Fruit fly (Drosophila melanogaster) whole organism, larva: Measurements from ENCODE around the gene CG7276.

Experiments
- noc ChIP-seq: fragments of 200-800 bp; sonication (Bioruptor generic); optimal IDR thresholded peaks from 3 replicates; lab custom pipeline; 2019; ENCODE audit warnings: missing biosample characterization, mild to moderate bottlenecking, missing genetic modification characterization, moderate library complexity

The CG7276 gene

dm6 chr3L:15508233-15508632 lies 10.2 kb downstream of the CG7276 start, which contains the start of gene CG7841:
TSS of gene CG7841 (minus strand) at chr3L:15508252.
- TF ChIP-seq noc = peak; percentile 99

dm6 chr3L:15508750-15509149 lies 10.7 kb downstream of the CG7276 start, which contains the start of gene Z600:
TSS of gene Z600 (plus strand) at chr3L:15509061.
- no peak for TF ChIP-seq noc

dm6 chr3L:15509398-15509797 lies 11.4 kb downstream of the CG7276 start, which contains the start of the genes gdl and gdl-ORF39:
TSS of gene gdl (plus strand) at chr3L:15509445.
TSS of gene gdl-ORF39 (plus strand) at chr3L:15509445.
- no peak for TF ChIP-seq noc

dm6 chr3L:15510787-15511186 lies 12.8 kb downstream of the CG7276 start, which contains the start of gene MsrA:
TSS of gene MsrA (plus strand) at chr3L:15511052.
- TF ChIP-seq noc = peak; percentile 16

- TF ChIP-seq noc = no peak
Observed at dm6 chr3L:15511688-15512250, 13.8 kb downstream of the CG7276 start.

dm6 chr3L:15513264-15513663 lies 15.3 kb downstream of the CG7276 start:
- no peak for TF ChIP-seq noc

- peak; percentile 42 for TF ChIP-seq noc
Observed at dm6 chr3L:15513726-15514125, 15.7 kb downstream of the CG7276 start.

- TF ChIP-seq noc = peak; percentile 61
Observed at dm6 chr3L:15514405-15514804, 16.4 kb downstream of the CG7276 start.

- peak; percentile 3 for TF ChIP-seq noc
Observed at dm6 chr3L:15514814-15515495, 17.0 kb downstream of the CG7276 start.

dm6 chr3L:15516440-15516839 lies 18.4 kb downstream of the CG7276 start:
- no peak for TF ChIP-seq noc

- no peak for TF ChIP-seq noc
Observed at dm6 chr3L:15516956-15517355, 19.0 kb downstream of the CG7276 start, which contains the start of gene CG13454. TSS of gene CG13454 (minus strand) at chr3L:15517056.

- no peak for TF ChIP-seq noc
Observed at dm6 chr3L:15517508-15517907, 19.5 kb downstream of the CG7276 start.

dm6 chr3L:15518344-15518743 lies 20.3 kb downstream of the CG7276 start:
- TF ChIP-seq noc = no peak

dm6 chr3L:15519492-15519891 lies 21.5 kb downstream of the CG7276 start, which contains the start of gene mex1:
TSS of gene mex1 (minus strand) at chr3L:15519592.
- TF ChIP-seq noc = no peak

dm6 chr3L:15519920-15520319 lies 21.9 kb downstream of the CG7276 start:
- TF ChIP-seq noc = no peak

dm6 chr3L:15520320-15520719 lies 22.3 kb downstream of the CG7276 start, which contains the start of gene yellow-k:
TSS of gene yellow-k (plus strand) at chr3L:15520620.
- TF ChIP-seq noc = no peak

- no peak for TF ChIP-seq noc
Observed at dm6 chr3L:15523806-15524346, 25.9 kb downstream of the CG7276 start, which contains the start of gene CG7945. TSS of gene CG7945 (minus strand) at chr3L:15524137.

dm6 chr3L:15525153-15525552 lies 27.2 kb downstream of the CG7276 start, which contains the start of gene CG33986:
TSS of gene CG33986 (minus strand) at chr3L:15525253.
- TF ChIP-seq noc = no peak
